Worm (Caenorhabditis elegans): ENCODE data around the gene svh-2.

DNA sequence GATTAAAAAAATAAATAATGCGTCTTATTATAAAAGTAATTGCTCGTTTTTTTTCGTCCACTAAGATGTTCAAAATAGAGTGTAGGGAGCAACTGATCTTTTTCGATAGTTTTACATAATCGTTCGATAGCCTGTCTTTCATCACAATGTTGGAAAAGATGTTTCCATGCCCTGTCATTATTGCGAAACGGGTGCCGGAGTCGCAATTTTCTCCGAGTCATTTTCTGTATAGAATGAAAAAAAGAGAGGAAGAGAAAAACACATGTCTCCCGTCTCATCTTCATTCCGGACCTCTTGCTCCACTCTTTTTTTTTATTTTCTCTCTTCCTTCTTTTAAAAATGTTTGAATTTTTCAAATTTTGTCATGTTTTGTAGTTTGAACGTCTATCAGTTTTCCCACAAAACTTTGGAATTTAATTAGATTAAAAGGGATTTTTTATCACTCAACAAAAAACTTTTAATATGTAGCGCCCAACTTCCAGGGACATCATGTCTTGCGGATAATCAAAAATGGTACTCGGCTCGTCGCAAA, at the start of gene svh-2:
- no peak for TF ChIP-seq unc-39 (tag; optimal IDR thresholded peaks at IDR 0.05)
- no peak for TF ChIP-seq ceh-82 (tag; optimal IDR thresholded peaks at IDR 0.05)
- TF ChIP-seq nhr-237 (tag; optimal IDR thresholded peaks at IDR 0.05) = no peak
- TF ChIP-seq ceh-16 (tag; optimal IDR thresholded peaks at IDR 0.05) = no peak

All from whole organism, L2 larva.